Worm (Caenorhabditis elegans) whole organism, young adult: ENCODE results near the gene Y45G12B.3.

ENCODE experiments used
- B0261.1 ChIP-seq: sonication (generic microtip); optimal IDR thresholded peaks from 2 replicates; lab custom pipeline; 2016; ENCODE audit warnings: mild to moderate bottlenecking, missing genetic modification characterization, moderate library complexity, missing compliant biosample characterization
- C06A6.2 ChIP-seq: fragments of 200-800 bp; sonication (Bioruptor generic); conservative IDR thresholded peaks from 2 replicates; pipeline ENCODE4 v1.3.6; 2022; ENCODE audit warnings: missing genetic modification characterization, missing compliant biosample characterization
- F22D6.2 ChIP-seq: sonication (generic microtip); optimal IDR thresholded peaks from 2 replicates; lab custom pipeline; 2016; ENCODE audit warnings: mild to moderate bottlenecking, missing genetic modification characterization, missing compliant biosample characterization
- F33H1.4 ChIP-seq: fragments of 200-800 bp; sonication (Bioruptor generic); IDR thresholded peaks from 2 replicates; pipeline ENCODE4 v1.3.6; 2022; ENCODE audit warnings: missing genetic modification reagents, missing genetic modification characterization, missing compliant biosample characterization
- F52B5.7 ChIP-seq: sonication (generic microtip); optimal IDR thresholded peaks from 2 replicates; lab custom pipeline; 2016; ENCODE audit warnings: mild to moderate bottlenecking, missing genetic modification characterization, missing compliant biosample characterization
- K12H6.12 ChIP-seq: fragments of 200-800 bp; sonication (Bioruptor generic); optimal IDR thresholded peaks from 2 replicates; lab custom pipeline; 2018; ENCODE audit warnings: mild to moderate bottlenecking, missing genetic modification characterization, missing compliant biosample characterization
- T07F8.4 ChIP-seq: sonication (generic microtip); optimal IDR thresholded peaks from 2 replicates; lab custom pipeline; 2016; ENCODE audit warnings: mild to moderate bottlenecking, missing genetic modification characterization, moderate library complexity, missing compliant biosample characterization
- Y56A3A.18 ChIP-seq: fragments of 200-800 bp; sonication (Bioruptor generic); IDR thresholded peaks from 2 replicates; pipeline ENCODE4 v1.3.6; 2022; ENCODE audit warnings: missing genetic modification reagents, missing genetic modification characterization, missing compliant biosample characterization
- Y67H2A.10 ChIP-seq: fragments of 200-800 bp; sonication (Bioruptor generic); conservative IDR thresholded peaks from 2 replicates; pipeline ENCODE4 v1.3.6; 2022; ENCODE audit warnings: missing genetic modification reagents, missing genetic modification characterization, missing compliant biosample characterization
- ZK185.1 ChIP-seq: sonication (generic microtip); optimal IDR thresholded peaks from 2 replicates; lab custom pipeline; 2016; ENCODE audit warnings: mild to moderate bottlenecking, missing genetic modification characterization, missing compliant biosample characterization; ENCODE audit not compliant: poor library complexity, severe bottlenecking
- akir-1 ChIP-seq: fragments of 200-800 bp; sonication (Bioruptor generic); optimal IDR thresholded peaks from 2 replicates; lab custom pipeline; 2018; ENCODE audit warnings: mild to moderate bottlenecking, missing genetic modification characterization, moderate library complexity, missing compliant biosample characterization
- atf-7 ChIP-seq: sonication (generic microtip); optimal IDR thresholded peaks from 2 replicates; lab custom pipeline; 2017; ENCODE audit warnings: mild to moderate bottlenecking, missing genetic modification characterization, missing compliant biosample characterization
- athp-1 ChIP-seq: sonication (generic microtip); optimal IDR thresholded peaks from 2 replicates; lab custom pipeline; 2017; ENCODE audit warnings: mild to moderate bottlenecking, missing genetic modification characterization, missing compliant biosample characterization
- attf-3 ChIP-seq: fragments of 200-800 bp; sonication (Bioruptor generic); conservative IDR thresholded peaks from 2 replicates; pipeline ENCODE4 v1.3.6; 2022; ENCODE audit warnings: missing genetic modification reagents, missing genetic modification characterization, missing compliant biosample characterization
- attf-5 ChIP-seq: fragments of 200-800 bp; sonication (Bioruptor generic); optimal IDR thresholded peaks from 2 replicates; lab custom pipeline; 2018; ENCODE audit warnings: mild to moderate bottlenecking, missing genetic modification characterization, missing compliant biosample characterization
- bed-1 ChIP-seq: fragments of 200-800 bp; sonication (Bioruptor generic); IDR thresholded peaks from 2 replicates; pipeline ENCODE4 v1.3.6; 2022; ENCODE audit warnings: missing genetic modification reagents, missing genetic modification characterization, missing compliant biosample characterization
- bed-2 ChIP-seq: fragments of 200-800 bp; sonication (Bioruptor generic); IDR thresholded peaks from 2 replicates; pipeline ENCODE4 v1.3.6; 2022; ENCODE audit warnings: missing genetic modification reagents, missing genetic modification characterization, missing compliant biosample characterization
- ccch-3 ChIP-seq: fragments of 200-800 bp; sonication (Bioruptor generic); optimal IDR thresholded peaks from 2 replicates; lab custom pipeline; 2018; ENCODE audit warnings: mild to moderate bottlenecking, missing genetic modification characterization, missing compliant biosample characterization
- cebp-2 ChIP-seq: fragments of 200-800 bp; sonication (Bioruptor generic); IDR thresholded peaks from 2 replicates; pipeline ENCODE4 v1.3.6; 2022; ENCODE audit warnings: missing genetic modification characterization, missing compliant biosample characterization
- dox-1 ChIP-seq: fragments of 200-800 bp; sonication (Bioruptor generic); IDR thresholded peaks from 2 replicates; pipeline ENCODE4 v1.3.6; 2022; ENCODE audit warnings: missing genetic modification reagents, missing genetic modification characterization, missing compliant biosample characterization
- egl-18 ChIP-seq: fragments of 200-800 bp; sonication (Bioruptor generic); IDR thresholded peaks from 2 replicates; pipeline ENCODE4 v1.3.6; 2022; ENCODE audit warnings: missing genetic modification reagents, missing genetic modification characterization, missing compliant biosample characterization
- hlh-12 ChIP-seq: sonication (generic microtip); optimal IDR thresholded peaks from 2 replicates; lab custom pipeline; 2016; ENCODE audit warnings: missing genetic modification characterization, missing compliant biosample characterization
- hrde-1 ChIP-seq: sonication (generic microtip); optimal IDR thresholded peaks from 2 replicates; lab custom pipeline; 2016; ENCODE audit warnings: missing genetic modification characterization, mild to moderate bottlenecking, missing compliant biosample characterization, moderate library complexity, missing genotype, missing genetic modification reagents, borderline replicate concordance
- hsf-1 ChIP-seq: fragments of 200-800 bp; sonication (Bioruptor generic); IDR thresholded peaks from 2 replicates; pipeline ENCODE4 v1.3.6; 2022; ENCODE audit warnings: missing genetic modification reagents, missing genetic modification characterization, missing compliant biosample characterization
- lag-1 ChIP-seq: fragments of 200-800 bp; sonication (Bioruptor generic); IDR thresholded peaks from 2 replicates; pipeline ENCODE4 v1.3.6; 2022; ENCODE audit warnings: missing genetic modification reagents, missing genetic modification characterization, missing compliant biosample characterization
- lin-40 ChIP-seq: sonication (generic microtip); optimal IDR thresholded peaks from 2 replicates; lab custom pipeline; 2016; ENCODE audit warnings: missing genetic modification characterization, mild to moderate bottlenecking, missing compliant biosample characterization, missing genotype, missing genetic modification reagents
- lir-1 ChIP-seq: fragments of 200-800 bp; sonication (Bioruptor generic); conservative IDR thresholded peaks from 2 replicates; pipeline ENCODE4 v1.3.6; 2022; ENCODE audit warnings: missing genetic modification reagents, missing genetic modification characterization, missing compliant biosample characterization
- lsl-1 ChIP-seq: fragments of 200-800 bp; sonication (Bioruptor generic); optimal IDR thresholded peaks from 2 replicates; lab custom pipeline; 2018; ENCODE audit warnings: mild to moderate bottlenecking, missing genetic modification characterization, moderate library complexity, missing compliant biosample characterization
- lsy-27 ChIP-seq: sonication (generic microtip); optimal IDR thresholded peaks from 2 replicates; lab custom pipeline; 2017; ENCODE audit warnings: missing genetic modification characterization, mild to moderate bottlenecking, missing compliant biosample characterization, antibody characterized with exemption, missing genotype, borderline replicate concordance; ENCODE audit not compliant: insufficient read depth
- madf-10 ChIP-seq: sonication (generic microtip); optimal IDR thresholded peaks from 2 replicates; lab custom pipeline; 2016; ENCODE audit warnings: mild to moderate bottlenecking, missing genetic modification characterization, missing compliant biosample characterization
- madf-3 ChIP-seq: fragments of 200-800 bp; sonication (Bioruptor generic); IDR thresholded peaks from 2 replicates; pipeline ENCODE4 v1.3.6; 2022; ENCODE audit warnings: missing genetic modification reagents, missing genetic modification characterization, missing compliant biosample characterization
- madf-6 ChIP-seq: fragments of 200-800 bp; sonication (Bioruptor generic); IDR thresholded peaks from 2 replicates; pipeline ENCODE4 v1.3.6; 2022; ENCODE audit warnings: missing genetic modification reagents, missing genetic modification characterization, missing compliant biosample characterization
- madf-8 ChIP-seq: fragments of 200-800 bp; sonication (Bioruptor generic); conservative IDR thresholded peaks from 2 replicates; pipeline ENCODE4 v1.3.6; 2022; ENCODE audit warnings: missing genetic modification reagents, missing genetic modification characterization, missing compliant biosample characterization
- mxl-1 ChIP-seq: sonication (generic microtip); optimal IDR thresholded peaks from 2 replicates; lab custom pipeline; 2016; ENCODE audit warnings: missing genetic modification characterization, missing compliant biosample characterization
- nfyb-1 ChIP-seq: fragments of 200-800 bp; sonication (Bioruptor generic); IDR thresholded peaks from 2 replicates; pipeline ENCODE4 v1.3.6; 2022; ENCODE audit warnings: missing genetic modification reagents, missing genetic modification characterization, missing compliant biosample characterization
- nhr-179 ChIP-seq: sonication (generic microtip); optimal IDR thresholded peaks from 2 replicates; lab custom pipeline; 2016; ENCODE audit warnings: mild to moderate bottlenecking, missing genetic modification characterization, missing compliant biosample characterization
- nhr-27 ChIP-seq: fragments of 200-800 bp; sonication (Bioruptor generic); optimal IDR thresholded peaks from 2 replicates; lab custom pipeline; 2018; ENCODE audit warnings: mild to moderate bottlenecking, missing genetic modification characterization, moderate library complexity, missing compliant biosample characterization
- pbrm-1 ChIP-seq: fragments of 200-800 bp; sonication (Bioruptor generic); IDR thresholded peaks from 2 replicates; pipeline ENCODE4 v1.3.6; 2022; ENCODE audit warnings: missing genetic modification reagents, missing genetic modification characterization, missing compliant biosample characterization
- rcor-1 ChIP-seq: fragments of 200-800 bp; sonication (Bioruptor generic); IDR thresholded peaks from 2 replicates; pipeline ENCODE4 v1.3.6; 2022; ENCODE audit warnings: missing genetic modification reagents, missing genetic modification characterization, missing compliant biosample characterization
- rec-8 ChIP-seq, 2 experiments: sonication (generic microtip); optimal IDR thresholded peaks; 2 replicates each; lab custom pipeline; 2016; ENCODE audit warnings: mild to moderate bottlenecking in 2 of 2, missing genetic modification characterization in 2 of 2, missing genetic modification reagents in 2 of 2, missing genotype in 2 of 2, missing biosample characterization in 1 of 2, missing compliant biosample characterization in 1 of 2, moderate library complexity in 1 of 2
- repo-1 ChIP-seq: sonication (generic microtip); optimal IDR thresholded peaks from 2 replicates; lab custom pipeline; 2017; ENCODE audit warnings: mild to moderate bottlenecking, missing genetic modification characterization, missing compliant biosample characterization
- snpc-1.3 ChIP-seq: sonication (generic microtip); optimal IDR thresholded peaks from 2 replicates; lab custom pipeline; 2017; ENCODE audit warnings: missing genetic modification characterization, mild to moderate bottlenecking, missing compliant biosample characterization, antibody characterized with exemption, moderate library complexity, missing genotype, missing genetic modification reagents; ENCODE audit not compliant: insufficient read depth
- snpc-3.4 ChIP-seq: sonication (generic microtip); optimal IDR thresholded peaks from 2 replicates; lab custom pipeline; 2017; ENCODE audit warnings: missing genetic modification characterization, mild to moderate bottlenecking, missing compliant biosample characterization, antibody characterized with exemption, moderate library complexity, missing genotype, missing genetic modification reagents
- sptf-2 ChIP-seq: fragments of 200-800 bp; sonication (Bioruptor generic); optimal IDR thresholded peaks from 2 replicates; lab custom pipeline; 2018; ENCODE audit warnings: mild to moderate bottlenecking, missing genetic modification characterization, missing compliant biosample characterization
- unc-130 ChIP-seq: sonication (generic microtip); optimal IDR thresholded peaks from 2 replicates; lab custom pipeline; 2016; ENCODE audit warnings: missing genetic modification reagents, missing genetic modification characterization, missing compliant biosample characterization
- unc-62 ChIP-seq: fragments of 150-350 bp; optimal IDR thresholded peaks from 2 replicates; lab custom pipeline; 2014; ENCODE audit warnings: missing biosample characterization, missing genetic modification reagents, missing genetic modification characterization
- zfh-2 ChIP-seq: fragments of 200-800 bp; sonication (Bioruptor generic); conservative IDR thresholded peaks from 2 replicates; pipeline ENCODE4 v1.3.6; 2022; ENCODE audit warnings: missing genetic modification reagents, missing genetic modification characterization, missing compliant biosample characterization
- ztf-28 ChIP-seq: fragments of 200-800 bp; sonication (Bioruptor generic); IDR thresholded peaks from 2 replicates; pipeline ENCODE4 v1.3.6; 2022; ENCODE audit warnings: missing genetic modification reagents, missing genetic modification characterization, missing compliant biosample characterization

The Y45G12B.3 gene

DNA sequence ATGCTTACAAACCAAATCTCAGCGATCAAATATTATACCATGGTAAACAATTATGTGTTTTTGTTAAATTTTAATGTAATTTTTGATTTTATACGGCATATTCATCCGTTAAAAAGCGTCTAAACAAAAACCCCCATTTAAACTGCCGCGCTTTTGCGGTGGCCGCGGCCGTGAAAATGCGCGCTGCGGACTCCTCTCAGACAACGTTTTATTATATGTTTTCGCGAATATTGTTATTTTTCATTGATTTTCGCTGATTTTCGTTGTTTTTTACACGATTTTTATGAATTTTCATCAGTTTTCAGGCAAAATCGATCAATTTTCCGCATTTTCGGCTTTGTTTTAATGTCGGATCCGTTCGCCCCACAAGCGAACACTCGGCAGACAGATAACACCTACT lies 57.5 kb downstream of the Y45G12B.3 start, which contains the start of gene W02H5.19 (continued):
- TF ChIP-seq C06A6.2 (no peak), madf-3 (peak; percentile 78), attf-3 (GFP tag; lab: Robert Waterston, UW) (0 out of 2 replicates have a peak, but pooled peaks have one; percentile 46), F52B5.7 (no peak), zfh-2 (no peak), F22D6.2 (peak; percentile 41), unc-62 (no peak), snpc-1.3 (tag; lab: Kevin White, UChicago) (no peak), hlh-12 (tag; lab: Kevin White, UChicago) (no peak), egl-18 (GFP tag; lab: Robert Waterston, UW) (no peak), lsy-27 (no peak), athp-1 (tag; lab: Kevin White, UChicago) (peak; percentile 67), repo-1 (tag; lab: Kevin White, UChicago) (no peak), madf-8 (GFP tag; lab: Robert Waterston, UW) (peak; percentile 62), Y56A3A.18 (GFP tag; lab: Robert Waterston, UW) (no peak), nhr-179 (tag; lab: Kevin White, UChicago) (no peak), madf-6 (GFP tag; lab: Robert Waterston, UW) (peak; percentile 74), mxl-1 (no peak), bed-1 (GFP tag; lab: Robert Waterston, UW) (no peak), lag-1 (no peak), ztf-28 (GFP tag; lab: Robert Waterston, UW) (0 out of 2 replicates have a peak, but pooled peaks have one; percentile 57), nhr-27 (no peak), ccch-3 (GFP tag; lab: Kevin White, UChicago) (no peak), F33H1.4 (GFP tag; lab: Robert Waterston, UW) (peak; percentile 48; the same call in 1 of the 2 replicates), unc-130 (GFP tag; lab: Kevin White, UChicago) (peak; percentile 75), atf-7 (tag; lab: Kevin White, UChicago) (peak; percentile 21), attf-5 (peak; percentile 39), lir-1 (peak; percentile 69; the same call in 1 of the 2 replicates), madf-10 (peak; percentile 42), sptf-2 (GFP tag; lab: Kevin White, UChicago) (no peak), B0261.1 (tag; lab: Kevin White, UChicago) (no peak), akir-1 (GFP tag; lab: Kevin White, UChicago) (no peak), lin-40 (tag; lab: Kevin White, UChicago) (no peak), bed-2 (GFP tag; lab: Robert Waterston, UW) (peak; percentile 93), rec-8 (tag; optimal IDR thresholded peaks at IDR 0.05; lab: Kevin White, UChicago) (peak; percentile 21 to 36), rcor-1 (GFP tag; lab: Robert Waterston, UW) (0 out of 2 replicates have a peak, but pooled peaks have one; percentile 23), lsl-1 (GFP tag; lab: Kevin White, UChicago) (peak; percentile 38), hsf-1 (GFP tag; lab: Robert Waterston, UW) (no peak), Y67H2A.10 (GFP tag; lab: Robert Waterston, UW) (no peak), hrde-1 (tag; lab: Kevin White, UChicago) (no peak), dox-1 (GFP tag; lab: Robert Waterston, UW) (peak; percentile 80), snpc-3.4 (peak; percentile 28), cebp-2 (GFP tag; lab: Robert Waterston, UW) (0 out of 2 replicates have a peak, but pooled peaks have one; percentile 19), K12H6.12 (peak; percentile 71), T07F8.4 (tag; lab: Kevin White, UChicago) (no peak), pbrm-1 (GFP tag; lab: Robert Waterston, UW) (peak; percentile 48; the same call in 1 of the 2 replicates), ZK185.1 (tag; lab: Kevin White, UChicago) (no peak), nfyb-1 (GFP tag; lab: Robert Waterston, UW) (0 out of 2 replicates have a peak, but pooled peaks have one; percentile 47)
